Worm (Caenorhabditis elegans) whole organism, L3 larva: Measurements from ENCODE around the gene srx-21.

Experiments
- ZK546.5 ChIP-seq: sonication (generic microtip); optimal IDR thresholded peaks from 2 replicates; lab custom pipeline; 2017; ENCODE audit warnings: missing biosample characterization, missing genetic modification characterization
- ceh-16 ChIP-seq: sonication (generic microtip); optimal IDR thresholded peaks from 2 replicates; lab custom pipeline; 2017; ENCODE audit warnings: missing biosample characterization, missing genetic modification characterization
- ceh-82 ChIP-seq: fragments of 150-350 bp; optimal IDR thresholded peaks from 2 replicates; lab custom pipeline; 2014; ENCODE audit warnings: missing biosample characterization, missing genetic modification characterization
- fos-1 ChIP-seq: fragments of 150-350 bp; optimal IDR thresholded peaks from 2 replicates; lab custom pipeline; 2014; ENCODE audit warnings: missing biosample characterization, missing genetic modification characterization
- nhr-76 ChIP-seq: fragments of 150-350 bp; sonication (generic microtip); optimal IDR thresholded peaks from 5 replicates; lab custom pipeline; 2014; ENCODE audit warnings: missing biosample characterization, missing genetic modification characterization
- snpc-4 ChIP-seq: fragments of 150-350 bp; optimal IDR thresholded peaks from 2 replicates; lab custom pipeline; 2014; ENCODE audit warnings: missing biosample characterization, missing genetic modification characterization
- ztf-11 ChIP-seq: fragments of 150-350 bp; optimal IDR thresholded peaks from 2 replicates; lab custom pipeline; 2014; ENCODE audit warnings: missing biosample characterization, missing genetic modification characterization

DNA sequence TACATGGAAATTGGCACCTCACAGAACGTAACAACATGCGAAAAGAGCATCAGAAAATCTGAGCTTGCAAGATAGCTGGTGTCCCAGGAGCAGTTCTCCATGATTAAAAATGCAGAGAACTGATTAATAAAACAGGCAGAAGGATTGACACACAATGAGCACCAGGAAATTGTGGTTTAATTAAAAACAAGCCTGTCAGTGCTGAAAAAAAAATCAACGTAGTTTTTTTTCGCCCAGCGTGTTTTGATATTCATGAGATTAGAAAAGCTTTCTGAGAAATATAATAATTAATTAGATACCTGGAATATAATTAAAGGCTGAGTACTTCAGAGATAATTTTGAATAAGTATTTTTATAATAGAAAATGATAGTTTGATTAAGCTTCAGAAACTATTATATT lies 19.2 kb upstream of the srx-21 start, which contains the start of gene srh-246:
- TF ChIP-seq fos-1 (no peak), ceh-82 (tag; lab: Kevin White, UChicago) (no peak), nhr-76 (no peak), ZK546.5 (tag; lab: Kevin White, UChicago) (no peak), snpc-4 (tag; lab: Kevin White, UChicago) (no peak), ceh-16 (tag; lab: Kevin White, UChicago) (no peak), ztf-11 (tag; lab: Kevin White, UChicago) (no peak)
